Fruit fly (Drosophila melanogaster) whole organism, wandering third instar larva: Measurements from ENCODE around the gene ArfGAP3.
"Not testable (repeated sequence)": the region's sequence is repeated elsewhere in the genome, so short reads cannot be mapped to it uniquely, and the experiment has no call there.

Source experiments
- Abd-B ChIP-seq: fragments of >200 bp; optimal IDR thresholded peaks from 2 replicates; lab custom pipeline; 2017; ENCODE audit warnings: missing biosample characterization, missing genetic modification characterization
- CG32264 ChIP-seq: fragments of 200-800 bp; sonication (Bioruptor generic); optimal IDR thresholded peaks from 2 replicates; lab custom pipeline; 2016; ENCODE audit warnings: missing biosample characterization, missing genetic modification characterization
- CrebA ChIP-seq: fragments of 200-800 bp; sonication (Bioruptor generic); optimal IDR thresholded peaks from 2 replicates; lab custom pipeline; 2016; ENCODE audit warnings: missing biosample characterization, mild to moderate bottlenecking, missing genetic modification characterization, borderline replicate concordance
- Dfd ChIP-seq: fragments of >200 bp; optimal IDR thresholded peaks from 2 replicates; lab custom pipeline; 2017; ENCODE audit warnings: missing biosample characterization, missing genetic modification characterization
- Dif ChIP-seq: fragments of 200-275, 200-300 bp; sonication (Bioruptor generic); optimal IDR thresholded peaks from 2 replicates; lab custom pipeline; 2018; ENCODE audit warnings: missing biosample characterization, missing genetic modification characterization; ENCODE audit not compliant: partially characterized antibody
- GATAd ChIP-seq: sonication (Bioruptor generic); optimal IDR thresholded peaks from 2 replicates; lab custom pipeline; 2016; ENCODE audit warnings: missing biosample characterization, missing genetic modification characterization
- HLH106 ChIP-seq: fragments of 200-800 bp; optimal IDR thresholded peaks from 3 replicates; lab custom pipeline; 2019; ENCODE audit warnings: missing biosample characterization, mild to moderate bottlenecking, missing genetic modification characterization, moderate library complexity
- Hnf4 ChIP-seq: fragments of 200-800 bp; sonication (Bioruptor generic); optimal IDR thresholded peaks from 2 replicates; lab custom pipeline; 2016; ENCODE audit warnings: missing biosample characterization, mild to moderate bottlenecking, missing genetic modification characterization
- Hr78 ChIP-seq: fragments of >200 bp; optimal IDR thresholded peaks from 2 replicates; lab custom pipeline; 2017; ENCODE audit warnings: missing biosample characterization, missing genetic modification characterization
- Mio ChIP-seq: sonication (Bioruptor generic); optimal IDR thresholded peaks from 2 replicates; lab custom pipeline; 2016; ENCODE audit warnings: missing biosample characterization, missing genetic modification characterization
- Myc ChIP-seq: fragments of >200 bp; optimal IDR thresholded peaks from 2 replicates; lab custom pipeline; 2017
- N ChIP-seq: fragments of >200 bp; optimal IDR thresholded peaks from 2 replicates; lab custom pipeline; 2018; ENCODE audit warnings: missing biosample characterization, missing external identifiers, missing genetic modification characterization
- OdsH ChIP-seq: fragments of 200-800 bp; sonication (Bioruptor generic); optimal IDR thresholded peaks from 2 replicates; lab custom pipeline; 2016; ENCODE audit warnings: missing biosample characterization, mild to moderate bottlenecking, missing genetic modification characterization
- Sp1 ChIP-seq: fragments of 200-800 bp; sonication (Bioruptor generic); optimal IDR thresholded peaks from 3 replicates; lab custom pipeline; 2019; ENCODE audit warnings: missing biosample characterization, mild to moderate bottlenecking, missing genetic modification characterization, moderate library complexity
- br ChIP-seq: fragments of 200-800 bp; sonication (Bioruptor generic); optimal IDR thresholded peaks from 2 replicates; lab custom pipeline; 2016; ENCODE audit warnings: missing biosample characterization, missing genetic modification characterization
- brk ChIP-seq: fragments of 200-800 bp; sonication (Bioruptor generic); optimal IDR thresholded peaks from 2 replicates; lab custom pipeline; 2016; ENCODE audit warnings: missing biosample characterization, mild to moderate bottlenecking, missing genetic modification characterization
- dl ChIP-seq, 2 experiments: fragments of 175-275, 200-275 bp in 1 of 2; fragments of 200-275 bp in 1 of 2; sonication (Bioruptor generic); optimal IDR thresholded peaks; lab custom pipeline; 2018; ENCODE audit warnings: mild to moderate bottlenecking in 2 of 2, missing biosample characterization in 2 of 2, missing genetic modification characterization in 2 of 2, moderate library complexity in 2 of 2; ENCODE audit not compliant: partially characterized antibody in 2 of 2, insufficient read depth in 1 of 2
- dmrt93B ChIP-seq: fragments of 200-800 bp; sonication (Bioruptor generic); optimal IDR thresholded peaks from 2 replicates; lab custom pipeline; 2018; ENCODE audit warnings: missing biosample characterization, mild to moderate bottlenecking, missing genetic modification characterization
- dsf ChIP-seq: sonication (Bioruptor generic); optimal IDR thresholded peaks from 2 replicates; lab custom pipeline; 2016; ENCODE audit warnings: missing biosample characterization, missing genetic modification characterization, borderline replicate concordance
- foxo ChIP-seq, 2 experiments: fragments of 200-800 bp; sonication (Bioruptor generic); optimal IDR thresholded peaks; 2 replicates in 1 of 2; 3 replicates in 1 of 2; lab custom pipeline; 2016 to 2017; ENCODE audit warnings: missing biosample characterization in 2 of 2, missing genetic modification characterization in 2 of 2
- fru ChIP-seq: fragments of 200-800 bp; sonication (Bioruptor generic); optimal IDR thresholded peaks from 3 replicates; lab custom pipeline; 2016; ENCODE audit warnings: missing biosample characterization, mild to moderate bottlenecking, missing genetic modification characterization
- h ChIP-seq: fragments of 200-800 bp; sonication (Bioruptor generic); optimal IDR thresholded peaks from 3 replicates; lab custom pipeline; 2016; ENCODE audit warnings: missing biosample characterization, mild to moderate bottlenecking, missing genetic modification characterization
- jim ChIP-seq: fragments of 175-275, 200-325 bp; sonication (Bioruptor generic); optimal IDR thresholded peaks from 2 replicates; lab custom pipeline; 2016; ENCODE audit warnings: missing biosample characterization, mild to moderate bottlenecking, missing genetic modification characterization
- pan ChIP-seq: fragments of >200 bp; optimal IDR thresholded peaks from 2 replicates; lab custom pipeline; 2017
- psq ChIP-seq: fragments of 200-800 bp; sonication (Bioruptor generic); optimal IDR thresholded peaks from 3 replicates; lab custom pipeline; 2017; ENCODE audit warnings: missing biosample characterization, mild to moderate bottlenecking, missing genetic modification characterization, moderate library complexity
- rgr ChIP-seq: fragments of 200-800 bp; sonication (Bioruptor generic); optimal IDR thresholded peaks from 3 replicates; lab custom pipeline; 2016; ENCODE audit warnings: missing biosample characterization, mild to moderate bottlenecking, missing genetic modification characterization
- sage ChIP-seq: fragments of 200-800 bp; sonication (Bioruptor generic); optimal IDR thresholded peaks from 2 replicates; lab custom pipeline; 2016; ENCODE audit warnings: missing biosample characterization, mild to moderate bottlenecking, missing genetic modification characterization
- sv ChIP-seq: fragments of 200-800 bp; sonication (Bioruptor generic); optimal IDR thresholded peaks from 3 replicates; lab custom pipeline; 2016; ENCODE audit warnings: missing biosample characterization, missing genetic modification characterization
- usp ChIP-seq: fragments of >200 bp; optimal IDR thresholded peaks from 2 replicates; lab custom pipeline; 2017; ENCODE audit warnings: missing biosample characterization, missing genetic modification characterization

Gene ArfGAP3

dm6 chr3L:22699133-22699532 is 18.2 kb downstream of the ArfGAP3 start, which contains the start of gene CG45116:
Gene CG45116 (plus strand): TSS chr3L:22699433.
- TF ChIP-seq Mio (GFP tag; lab: Kevin White, UChicago) (no peak), N (GFP tag; lab: Kevin White, UChicago) (no peak), dmrt93B (GFP tag; lab: Kevin White, UChicago) (no peak), usp (GFP tag; lab: Kevin White, UChicago) (no peak), jim (GFP tag; lab: Kevin White, UChicago) (no peak), CrebA (no peak), Dfd (no peak), sv (GFP tag; lab: Kevin White, UChicago) (no peak), dsf (GFP tag; lab: Kevin White, UChicago) (no peak)
- TF ChIP-seq, all 38 proteins: peak for 0

- not testable (repeated sequence) for TF ChIP-seq br (GFP tag; lab: Kevin White, UChicago); Abd-B; OdsH
These were observed 20.4 kb downstream of the ArfGAP3 start, which contains the start of gene CG32453 for dm6 chr3L:22696930-22697329. Gene CG32453 (plus strand): TSS chr3L:22697230.

dm6 chr3L:22695653-22696052 is 21.7 kb downstream of the ArfGAP3 start, which contains the start of gene CG14452:
Gene CG14452 (plus strand): TSS chr3L:22695953.
- TF ChIP-seq pan (lab: Kevin White, UChicago): no peak
- TF ChIP-seq Abd-B: no peak
- no peak for TF ChIP-seq GATAd
- TF ChIP-seq Hr78: no peak
- TF ChIP-seq h (GFP tag; lab: Kevin White, UChicago): no peak
- TF ChIP-seq Mio (GFP tag; lab: Kevin White, UChicago): no peak
- TF ChIP-seq jim (GFP tag; lab: Kevin White, UChicago): no peak
- TF ChIP-seq fru (GFP tag; lab: Kevin White, UChicago): no peak
- TF ChIP-seq Myc (lab: Kevin White, UChicago): no peak
- TF ChIP-seq rgr (GFP tag; lab: Kevin White, UChicago): no peak
- TF ChIP-seq, all 38 proteins: peak for 0

dm6 chr3L:22693712-22694111 is 23.7 kb downstream of the ArfGAP3 start, which contains the start of the genes CG12546 and CG14453:
Gene CG12546 (minus strand): TSS chr3L:22693812.
Gene CG14453 (plus strand): TSS chr3L:22694083.
- TF ChIP-seq HLH106 (no peak), br (GFP tag; lab: Kevin White, UChicago) (no peak), CG32264 (no peak), dl (GFP tag; optimal IDR thresholded peaks at IDR 0.05; lab: Kevin White, UChicago; ENCODE audit: insufficient read depth in 1 of 2, partially characterized antibody in 2 of 2) (no peak), Sp1 (GFP tag; lab: Kevin White, UChicago) (no peak), sage (no peak)

dm6 chr3L:22692428-22692827 is 24.9 kb downstream of the ArfGAP3 start, which contains the start of gene CG14454:
Gene CG14454 (minus strand): TSS chr3L:22692528.
- not testable (repeated sequence) for TF ChIP-seq dsf, N, sv (GFP tag; lab: Kevin White, UChicago)

dm6 chr3L:22686987-22687386 is 30.4 kb downstream of the ArfGAP3 start, which contains the start of the genes CG14455 and CG14456:
Gene CG14455 (minus strand): TSS chr3L:22687087.
Gene CG14456 (plus strand): TSS chr3L:22687222.
- TF ChIP-seq sv (GFP tag; lab: Kevin White, UChicago) (no peak), Hr78 (no peak), CrebA (no peak), Dif (GFP tag; lab: Kevin White, UChicago) (no peak), Myc (lab: Kevin White, UChicago) (no peak), N (GFP tag; lab: Kevin White, UChicago) (no peak), dmrt93B (GFP tag; lab: Kevin White, UChicago) (no peak), HLH106 (no peak), brk (GFP tag; lab: Kevin White, UChicago) (no peak), pan (lab: Kevin White, UChicago) (no peak), GATAd (no peak), sage (no peak), rgr (GFP tag; lab: Kevin White, UChicago) (no peak), Hnf4 (GFP tag; lab: Kevin White, UChicago) (no peak), foxo (GFP tag; optimal IDR thresholded peaks at IDR 0.05; lab: Kevin White, UChicago) (no peak), psq (GFP tag; lab: Kevin White, UChicago) (no peak)
